Fruit fly (Drosophila melanogaster): Measurements from ENCODE around the gene tut.

The tut gene

dm6 chr3L:8180464-8181137, 29.9 kb downstream of the tut start, which contains the start of the genes mthl7 and Uxs (continued):
- TF ChIP-seq CG33557 (GFP tag; optimal IDR thresholded peaks at IDR 0.05) (no peak), CG4424 (GFP tag; optimal IDR thresholded peaks at IDR 0.05) (no peak), CG13287 (GFP tag; IDR thresholded peaks at IDR 0.05; ENCODE audit: partially characterized antibody) (peak; percentile 67), pros (GFP tag; optimal IDR thresholded peaks at IDR 0.05) (no peak), ftz-f1 (GFP tag; optimal IDR thresholded peaks at IDR 0.05) (no peak), CG2116 (GFP tag; optimal IDR thresholded peaks at IDR 0.05) (peak; percentile 25), zf30C (GFP tag; optimal IDR thresholded peaks at IDR 0.05) (no peak), CG9797 (GFP tag; optimal IDR thresholded peaks at IDR 0.05) (peak; percentile 42), amos (GFP tag; IDR thresholded peaks at IDR 0.05; ENCODE audit: partially characterized antibody) (peak; percentile 30; the same call in 1 of the 2 replicates), lilli (GFP tag; optimal IDR thresholded peaks at IDR 0.05) (no peak), Atf6 (GFP tag; IDR thresholded peaks at IDR 0.05) (no peak), Med (GFP tag) (peak; percentile 36), CG31388 (GFP tag; optimal IDR thresholded peaks at IDR 0.05) (no peak), ind (GFP tag; optimal IDR thresholded peaks at IDR 0.05) (no peak), Sry-β (GFP tag; optimal IDR thresholded peaks at IDR 0.05) (no peak), CG11247 (GFP tag; IDR thresholded peaks at IDR 0.05) (no peak), pb (GFP tag; optimal IDR thresholded peaks at IDR 0.05) (no peak), trem (tag; optimal IDR thresholded peaks at IDR 0.05) (no peak), Ssrp (tag; optimal IDR thresholded peaks at IDR 0.05) (no peak), stwl (tag; optimal IDR thresholded peaks at IDR 0.05) (peak; percentile 4), CG14710 (tag; optimal IDR thresholded peaks at IDR 0.05) (peak; percentile 4), CG1529 (GFP tag; optimal IDR thresholded peaks at IDR 0.05) (no peak), gt (GFP tag; IDR thresholded peaks at IDR 0.05) (no peak), CG2202 (tag; optimal IDR thresholded peaks at IDR 0.05) (no peak), Adf1 (GFP tag; IDR thresholded peaks at IDR 0.05) (no peak), gfzf (GFP tag; optimal IDR thresholded peaks at IDR 0.05) (peak; percentile 84), hb (GFP tag; IDR thresholded peaks at IDR 0.05; ENCODE audit: partially characterized antibody) (no peak), Ets97D (GFP tag; optimal IDR thresholded peaks at IDR 0.05) (peak; percentile 16), CG8290 (GFP tag; optimal IDR thresholded peaks at IDR 0.05) (no peak), CG8290 (tag; optimal IDR thresholded peaks at IDR 0.05) (peak in 1 of 2 experiments; percentile 24), HmgZ (tag; optimal IDR thresholded peaks at IDR 0.05) (peak; percentile 9), HLH4C (GFP tag; IDR thresholded peaks at IDR 0.05; ENCODE audit: partially characterized antibody) (no peak; the same call in 2 of the 3 replicates), CG10147 (GFP tag; optimal IDR thresholded peaks at IDR 0.05) (no peak), Sry-δ (GFP tag; optimal IDR thresholded peaks at IDR 0.05) (peak; percentile 24), CG32772 (GFP tag; IDR thresholded peaks at IDR 0.05) (no peak), sob (GFP tag; IDR thresholded peaks at IDR 0.05) (no peak), twi (tag; optimal IDR thresholded peaks at IDR 0.05) (no peak), CG6654 (GFP tag; optimal IDR thresholded peaks at IDR 0.05) (no peak), CG10543 (GFP tag; optimal IDR thresholded peaks at IDR 0.05) (no peak), sd (tag; optimal IDR thresholded peaks at IDR 0.05) (no peak), CG18262 (tag; optimal IDR thresholded peaks at IDR 0.05) (no peak), gsb (GFP tag; IDR thresholded peaks at IDR 0.05) (no peak), vvl (GFP tag; IDR thresholded peaks at IDR 0.05) (0 out of 2 replicates have a peak, but pooled peaks have one; percentile 10), CG17359 (tag; optimal IDR thresholded peaks at IDR 0.05) (no peak), Spps (tag; optimal IDR thresholded peaks at IDR 0.05) (no peak), Doc3 (GFP tag; IDR thresholded peaks at IDR 0.05; ENCODE audit: partially characterized antibody) (0 out of 3 replicates have a peak, but pooled peaks have one; percentile 46), CG34376 (GFP tag; optimal IDR thresholded peaks at IDR 0.05) (peak; percentile 1), CHES-1-like (GFP tag; optimal IDR thresholded peaks at IDR 0.05) (no peak), Dek (tag; optimal IDR thresholded peaks at IDR 0.05) (no peak), grn (GFP tag; optimal IDR thresholded peaks at IDR 0.05) (peak; percentile 51)

Data from whole organism, embryonic.